Worm (Caenorhabditis elegans) whole organism, early embryonic: ENCODE measurements around the gene thn-2.

Source experiments
- B0310.2 ChIP-seq: sonication (generic microtip); optimal IDR thresholded peaks from 2 replicates; lab custom pipeline; 2016; ENCODE audit warnings: mild to moderate bottlenecking, missing genetic modification characterization, missing compliant biosample characterization
- F13C5.2 ChIP-seq: sonication (generic microtip); optimal IDR thresholded peaks from 2 replicates; lab custom pipeline; 2017; ENCODE audit warnings: mild to moderate bottlenecking, missing genetic modification characterization, inconsistent platforms, missing compliant biosample characterization
- aly-1 ChIP-seq: sonication (generic microtip); optimal IDR thresholded peaks from 2 replicates; lab custom pipeline; 2016; ENCODE audit warnings: missing genetic modification characterization, missing compliant biosample characterization
- ama-1 ChIP-seq: fragments of 150-350 bp; optimal IDR thresholded peaks from 2 replicates; lab custom pipeline; 2014
- ceh-13 ChIP-seq: fragments of 200-800 bp; sonication (Bioruptor generic); optimal IDR thresholded peaks from 2 replicates; lab custom pipeline; 2018; ENCODE audit warnings: mild to moderate bottlenecking, missing genetic modification characterization, missing compliant biosample characterization
- ceh-36 ChIP-seq: sonication (generic microtip); optimal IDR thresholded peaks from 2 replicates; lab custom pipeline; 2016; ENCODE audit warnings: missing genetic modification characterization, inconsistent platforms, missing compliant biosample characterization
- ets-7 ChIP-seq: sonication (generic microtip); optimal IDR thresholded peaks from 2 replicates; lab custom pipeline; 2016; ENCODE audit warnings: missing genotype, missing genetic modification characterization, missing compliant biosample characterization
- flt-1 ChIP-seq: fragments of 200-800 bp; sonication (Bioruptor generic); IDR thresholded peaks from 2 replicates; pipeline ENCODE4 v1.3.6; 2022; ENCODE audit warnings: missing genetic modification characterization, missing compliant biosample characterization
- hmbx-1 ChIP-seq: sonication (generic microtip); optimal IDR thresholded peaks from 2 replicates; lab custom pipeline; 2016; ENCODE audit warnings: mild to moderate bottlenecking, missing genetic modification characterization, missing compliant biosample characterization
- hmg-4 ChIP-seq: fragments of 200-800 bp; sonication (Bioruptor generic); optimal IDR thresholded peaks from 2 replicates; lab custom pipeline; 2018; ENCODE audit warnings: mild to moderate bottlenecking, missing genetic modification characterization, missing compliant biosample characterization
- hnd-1 ChIP-seq: sonication (generic microtip); optimal IDR thresholded peaks from 2 replicates; lab custom pipeline; 2016; ENCODE audit warnings: missing genetic modification characterization, missing compliant biosample characterization
- pes-1 ChIP-seq: fragments of 200-800 bp; sonication (Bioruptor generic); IDR thresholded peaks from 2 replicates; pipeline ENCODE4 v1.3.6; 2022; ENCODE audit warnings: missing genetic modification reagents, missing genetic modification characterization, missing compliant biosample characterization
- scrt-1 ChIP-seq: fragments of 200-800 bp; sonication (Bioruptor generic); IDR thresholded peaks from 2 replicates; pipeline ENCODE4 v1.3.6; 2022; ENCODE audit warnings: missing genetic modification characterization, missing compliant biosample characterization
- sea-1 ChIP-seq: fragments of 200-800 bp; sonication (Bioruptor generic); conservative IDR thresholded peaks from 2 replicates; pipeline ENCODE4 v1.3.6; 2022; ENCODE audit warnings: missing genetic modification characterization, missing compliant biosample characterization
- tbx-11 ChIP-seq: fragments of 200-800 bp; sonication (Bioruptor generic); IDR thresholded peaks from 2 replicates; pipeline ENCODE4 v1.3.6; 2022; ENCODE audit warnings: missing genetic modification characterization, missing compliant biosample characterization
- tbx-37 ChIP-seq: fragments of 200-800 bp; sonication (Bioruptor generic); conservative IDR thresholded peaks from 2 replicates; pipeline ENCODE4 v1.3.6; 2022; ENCODE audit warnings: missing genetic modification reagents, missing genetic modification characterization, missing compliant biosample characterization
- tra-4 ChIP-seq: sonication (generic microtip); optimal IDR thresholded peaks from 2 replicates; lab custom pipeline; 2017; ENCODE audit warnings: missing genetic modification characterization, missing compliant biosample characterization

thn-2 gene

ce11 chrIV:12349639-12350038 lies 33.3 kb upstream of the thn-2 start, which contains the start of gene best-22:
best-22 (plus strand) TSS chrIV:12349939.
- TF ChIP-seq hmg-4 (GFP tag; lab: Kevin White, UChicago) (no peak), hmbx-1 (tag; lab: Kevin White, UChicago) (no peak), tra-4 (tag; lab: Kevin White, UChicago) (no peak), tbx-37 (no peak), scrt-1 (GFP tag; lab: Robert Waterston, UW) (no peak), ceh-13 (no peak), aly-1 (tag; lab: Kevin White, UChicago) (no peak), sea-1 (GFP tag; lab: Robert Waterston, UW) (no peak), tbx-11 (GFP tag; lab: Robert Waterston, UW) (no peak), B0310.2 (no peak), ceh-36 (tag; lab: Kevin White, UChicago) (no peak), ets-7 (tag; lab: Kevin White, UChicago) (no peak), pes-1 (GFP tag; lab: Robert Waterston, UW) (no peak), F13C5.2 (tag; lab: Kevin White, UChicago) (no peak), hnd-1 (no peak), ama-1 (lab: Kevin White, UChicago) (no peak), flt-1 (no peak)

- TF ChIP-seq B0310.2 (no peak), pes-1 (GFP tag; lab: Robert Waterston, UW) (no peak), hnd-1 (no peak), hmbx-1 (tag; lab: Kevin White, UChicago) (no peak), flt-1 (no peak), ceh-36 (tag; lab: Kevin White, UChicago) (no peak), ama-1 (lab: Kevin White, UChicago) (no peak), F13C5.2 (tag; lab: Kevin White, UChicago) (no peak), tra-4 (tag; lab: Kevin White, UChicago) (no peak), tbx-37 (no peak), hmg-4 (GFP tag; lab: Kevin White, UChicago) (no peak)
Measured at ce11 chrIV:12350235-12350634, 32.7 kb upstream of the thn-2 start.

- TF ChIP-seq flt-1 (no peak), ama-1 (lab: Kevin White, UChicago) (no peak), ets-7 (tag; lab: Kevin White, UChicago) (no peak), F13C5.2 (tag; lab: Kevin White, UChicago) (no peak), tbx-37 (no peak), B0310.2 (no peak), hmg-4 (GFP tag; lab: Kevin White, UChicago) (no peak), scrt-1 (GFP tag; lab: Robert Waterston, UW) (no peak), ceh-13 (no peak), aly-1 (tag; lab: Kevin White, UChicago) (no peak)
Measured at ce11 chrIV:12359979-12360378, 23.0 kb upstream of the thn-2 start.

- TF ChIP-seq tbx-37 (no peak), sea-1 (GFP tag; lab: Robert Waterston, UW) (no peak), scrt-1 (GFP tag; lab: Robert Waterston, UW) (no peak), ceh-13 (no peak), ama-1 (lab: Kevin White, UChicago) (no peak), aly-1 (tag; lab: Kevin White, UChicago) (no peak), pes-1 (GFP tag; lab: Robert Waterston, UW) (no peak), flt-1 (no peak), tbx-11 (GFP tag; lab: Robert Waterston, UW) (no peak), ceh-36 (tag; lab: Kevin White, UChicago) (no peak), tra-4 (tag; lab: Kevin White, UChicago) (no peak), hmg-4 (GFP tag; lab: Kevin White, UChicago) (no peak), hmbx-1 (tag; lab: Kevin White, UChicago) (no peak), ets-7 (tag; lab: Kevin White, UChicago) (no peak), F13C5.2 (tag; lab: Kevin White, UChicago) (no peak), B0310.2 (no peak), hnd-1 (no peak)
Measured at ce11 chrIV:12360742-12361195, 22.2 kb upstream of the thn-2 start, which contains the start of gene sec-24.2. sec-24.2 (minus strand) TSS chrIV:12360792.

ce11 chrIV:12361392-12362092 lies 21.4 kb upstream of the thn-2 start, which contains the start of the genes ccr-4 and ZC518.8:
ccr-4 (plus strand) TSS chrIV:12361542.
ZC518.8 (minus strand) TSS chrIV:12361908.
- TF ChIP-seq hmg-4 (GFP tag; lab: Kevin White, UChicago) = no peak
- TF ChIP-seq hmbx-1 (tag; lab: Kevin White, UChicago) = no peak
- no peak for TF ChIP-seq flt-1
- no peak for TF ChIP-seq pes-1 (GFP tag; lab: Robert Waterston, UW)
- no peak for TF ChIP-seq tra-4 (tag; lab: Kevin White, UChicago)
- no peak for TF ChIP-seq scrt-1 (GFP tag; lab: Robert Waterston, UW)
- TF ChIP-seq B0310.2 = no peak

- no peak for TF ChIP-seq flt-1
- TF ChIP-seq aly-1 (tag; lab: Kevin White, UChicago) = no peak
- 0 out of 2 replicates have a peak, but pooled peaks have one; percentile 14 for TF ChIP-seq sea-1 (GFP tag; lab: Robert Waterston, UW)
- TF ChIP-seq tra-4 (tag; lab: Kevin White, UChicago) = no peak
- TF ChIP-seq F13C5.2 (tag; lab: Kevin White, UChicago) = no peak
- TF ChIP-seq ets-7 (tag; lab: Kevin White, UChicago) = no peak
Measured at ce11 chrIV:12364964-12365363, 18.0 kb upstream of the thn-2 start.

- TF ChIP-seq flt-1 (no peak), ceh-13 (no peak), tra-4 (tag; lab: Kevin White, UChicago) (no peak)
Measured at ce11 chrIV:12366571-12366970, 16.4 kb upstream of the thn-2 start.
